Worm (Caenorhabditis elegans) whole organism, mixed stage, embryonic: Measurements from ENCODE around the gene srg-59.

Source experiments
- blmp-1 ChIP-seq: fragments of 150-350 bp; optimal IDR thresholded peaks from 2 replicates; lab custom pipeline; 2014; ENCODE audit warnings: missing biosample characterization, missing genetic modification characterization
- lin-13 ChIP-seq: fragments of 150-350 bp; optimal IDR thresholded peaks from 2 replicates; lab custom pipeline; 2014; ENCODE audit warnings: missing biosample characterization, missing genetic modification characterization
- mep-1 ChIP-seq: fragments of 150-350 bp; optimal IDR thresholded peaks from 2 replicates; lab custom pipeline; 2017; ENCODE audit warnings: missing biosample characterization, missing genetic modification reagents, missing genetic modification characterization, inconsistent platforms
- nhr-12 ChIP-seq: fragments of 150-350 bp; optimal IDR thresholded peaks from 2 replicates; lab custom pipeline; 2014; ENCODE audit warnings: missing biosample characterization, missing genetic modification characterization
- nhr-237 ChIP-seq: fragments of 150-350 bp; optimal IDR thresholded peaks from 2 replicates; lab custom pipeline; 2014; ENCODE audit warnings: missing biosample characterization, missing genetic modification characterization
- nhr-76 ChIP-seq: sonication (generic microtip); optimal IDR thresholded peaks from 2 replicates; lab custom pipeline; 2017; ENCODE audit warnings: missing biosample characterization, missing genetic modification characterization
- pha-4 ChIP-seq: fragments of 150-350 bp; optimal IDR thresholded peaks from 2 replicates; lab custom pipeline; 2018; ENCODE audit warnings: missing biosample characterization, missing genetic modification reagents, missing genetic modification characterization
- snpc-4 ChIP-seq: fragments of 150-350 bp; optimal IDR thresholded peaks from 2 replicates; lab custom pipeline; 2014; ENCODE audit warnings: missing biosample characterization, missing genetic modification characterization
- unc-62 ChIP-seq: fragments of 150-350 bp; optimal IDR thresholded peaks from 2 replicates; lab custom pipeline; 2014; ENCODE audit warnings: missing biosample characterization, missing genetic modification reagents, missing genetic modification characterization
- ztf-11 ChIP-seq: fragments of 150-350 bp; optimal IDR thresholded peaks from 2 replicates; lab custom pipeline; 2014; ENCODE audit warnings: missing biosample characterization, missing genetic modification characterization

DNA sequence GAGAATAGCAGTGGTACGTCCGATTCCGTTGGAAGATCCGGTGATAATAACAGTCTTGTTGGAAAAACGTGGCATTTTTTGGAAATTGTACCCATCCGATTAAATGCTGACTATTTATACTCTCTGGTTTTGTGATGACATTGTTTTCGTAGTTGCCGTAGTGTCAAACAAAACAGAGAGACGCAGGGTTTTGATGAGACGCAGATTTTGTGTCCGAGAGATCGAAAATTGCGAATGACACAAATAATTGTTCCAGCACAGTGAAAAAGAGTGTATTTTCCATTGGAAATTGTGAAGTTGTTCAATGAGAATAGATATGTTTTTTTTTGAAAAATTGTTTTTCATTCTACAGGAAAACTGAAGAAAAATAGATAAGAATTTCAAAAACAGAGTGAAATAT, 38.0 kb upstream of the srg-59 start, which contains the start of gene R05D8.7:
- TF ChIP-seq mep-1 (tag; lab: Kevin White, UChicago) (no peak), snpc-4 (tag; lab: Kevin White, UChicago) (no peak), nhr-12 (no peak), ztf-11 (tag; lab: Kevin White, UChicago) (no peak), pha-4 (tag; lab: Kevin White, UChicago) (no peak), lin-13 (tag; lab: Kevin White, UChicago) (no peak), unc-62 (GFP tag; lab: Kevin White, UChicago) (no peak), nhr-237 (tag; lab: Kevin White, UChicago) (no peak), nhr-76 (tag; lab: Kevin White, UChicago) (no peak), blmp-1 (no peak)
